Worm (Caenorhabditis elegans) whole organism, L1 larva: ENCODE results near the gene T21B6.3.

Experiments
- C16A3.4 ChIP-seq: fragments of 150-350 bp; optimal IDR thresholded peaks from 2 replicates; lab custom pipeline; 2014; ENCODE audit warnings: missing biosample characterization, missing genetic modification characterization
- F16B12.6 ChIP-seq: fragments of 150-350 bp; optimal IDR thresholded peaks from 2 replicates; lab custom pipeline; 2014; ENCODE audit warnings: missing biosample characterization, missing genetic modification characterization
- alr-1 ChIP-seq: fragments of 200-800 bp; sonication (Bioruptor generic); optimal IDR thresholded peaks from 2 replicates; lab custom pipeline; 2018; ENCODE audit warnings: borderline replicate concordance, mild to moderate bottlenecking, missing genetic modification characterization, missing compliant biosample characterization
- aly-2 ChIP-seq: fragments of 150-350 bp; optimal IDR thresholded peaks from 2 replicates; lab custom pipeline; 2014; ENCODE audit warnings: missing biosample characterization, missing genetic modification characterization
- ama-1 ChIP-seq: fragments of 150-350 bp; optimal IDR thresholded peaks from 2 replicates; lab custom pipeline; 2014
- ceh-82 ChIP-seq, 3 experiments: fragments of 150-350 bp in 1 of 3; sonication (generic microtip) in 2 of 3; optimal IDR thresholded peaks; 2 replicates each; lab custom pipeline; 2014 to 2017; ENCODE audit warnings: missing biosample characterization in 3 of 3, missing genetic modification characterization in 3 of 3
- ceh-88 ChIP-seq: fragments of 200-800 bp; sonication (Bioruptor generic); IDR thresholded peaks from 2 replicates; pipeline ENCODE4 v1.3.6; 2022; ENCODE audit warnings: missing genetic modification characterization, missing compliant biosample characterization
- ceh-90 ChIP-seq: sonication (generic microtip); optimal IDR thresholded peaks from 2 replicates; lab custom pipeline; 2016; ENCODE audit warnings: missing genetic modification characterization, missing compliant biosample characterization
- ces-1 ChIP-seq: fragments of 150-350 bp; optimal IDR thresholded peaks from 2 replicates; lab custom pipeline; 2014; ENCODE audit warnings: missing biosample characterization, missing genetic modification reagents, missing genetic modification characterization
- dpl-1 ChIP-seq, 3 experiments: fragments of 150-350 bp in 2 of 3; sonication (generic microtip) in 1 of 3; optimal IDR thresholded peaks; 2 replicates each; lab custom pipeline; 2014 to 2017; ENCODE audit warnings: missing biosample characterization in 3 of 3, missing genetic modification characterization in 3 of 3, missing genetic modification reagents in 3 of 3
- dsc-1 ChIP-seq: sonication (generic microtip); optimal IDR thresholded peaks from 2 replicates; lab custom pipeline; 2016; ENCODE audit warnings: mild to moderate bottlenecking, missing genetic modification characterization, missing compliant biosample characterization
- efl-1 ChIP-seq, 4 experiments: fragments of 150-350 bp; optimal IDR thresholded peaks in 3 of 4; peaks in 1 of 4; 1 replicate in 1 of 4; 2 replicates in 3 of 4; lab custom pipeline; 2014; ENCODE audit warnings: missing biosample characterization in 2 of 4, missing genetic modification characterization in 2 of 4, missing genetic modification reagents in 2 of 4
- egl-27 ChIP-seq, 2 experiments: fragments of 150-350 bp in 1 of 2; sonication (generic microtip); optimal IDR thresholded peaks; 3 replicates each; lab custom pipeline; 2017 to 2018; ENCODE audit warnings: missing biosample characterization in 2 of 2, missing genetic modification characterization in 2 of 2, missing genetic modification reagents in 2 of 2
- elt-2 ChIP-seq: sonication (generic microtip); optimal IDR thresholded peaks from 2 replicates; lab custom pipeline; 2016; ENCODE audit warnings: missing genetic modification characterization, mild to moderate bottlenecking, inconsistent platforms, missing compliant biosample characterization, missing genetic modification reagents
- elt-3 ChIP-seq, 6 experiments: fragments of 150-350 bp in 1 of 6; sonication (generic microtip); optimal IDR thresholded peaks; 2 replicates each; lab custom pipeline; 2017 to 2018; ENCODE audit warnings: missing biosample characterization in 6 of 6, missing genetic modification characterization in 6 of 6, inconsistent platforms in 1 of 6
- fkh-10 ChIP-seq: sonication (generic microtip); optimal IDR thresholded peaks from 2 replicates; lab custom pipeline; 2017; ENCODE audit warnings: missing biosample characterization, missing genetic modification reagents, missing genetic modification characterization
- fkh-4 ChIP-seq: sonication (generic microtip); optimal IDR thresholded peaks from 2 replicates; lab custom pipeline; 2016; ENCODE audit warnings: missing compliant biosample characterization, missing genetic modification characterization, borderline replicate concordance
- fkh-8 ChIP-seq: sonication (generic microtip); optimal IDR thresholded peaks from 2 replicates; lab custom pipeline; 2016; ENCODE audit warnings: mild to moderate bottlenecking, missing genetic modification characterization, missing compliant biosample characterization
- fos-1 ChIP-seq: fragments of 150-350 bp; optimal IDR thresholded peaks from 2 replicates; lab custom pipeline; 2014; ENCODE audit warnings: missing biosample characterization, missing genetic modification characterization
- grh-1 ChIP-seq: fragments of 200-800 bp; sonication (Bioruptor generic); IDR thresholded peaks from 2 replicates; pipeline ENCODE4 v1.3.6; 2022; ENCODE audit warnings: missing genetic modification reagents, missing genetic modification characterization, missing compliant biosample characterization
- hlh-4 ChIP-seq: sonication (generic microtip); optimal IDR thresholded peaks from 2 replicates; lab custom pipeline; 2016; ENCODE audit warnings: mild to moderate bottlenecking, missing genetic modification characterization, missing compliant biosample characterization
- irx-1 ChIP-seq: sonication (generic microtip); optimal IDR thresholded peaks from 2 replicates; lab custom pipeline; 2016; ENCODE audit warnings: missing genetic modification characterization, missing compliant biosample characterization
- isw-1 ChIP-seq: fragments of 200-800 bp; sonication (Bioruptor generic); IDR thresholded peaks from 2 replicates; pipeline ENCODE4 v1.3.6; 2022; ENCODE audit warnings: missing genetic modification characterization, missing compliant biosample characterization
- lin-13 ChIP-seq: fragments of 150-350 bp; optimal IDR thresholded peaks from 2 replicates; lab custom pipeline; 2014; ENCODE audit warnings: missing biosample characterization, missing genetic modification reagents, missing genetic modification characterization
- lin-14 ChIP-seq: fragments of 200-800 bp; sonication (Bioruptor generic); optimal IDR thresholded peaks from 2 replicates; lab custom pipeline; 2018; ENCODE audit warnings: mild to moderate bottlenecking, missing genetic modification characterization, moderate library complexity, missing compliant biosample characterization
- lin-35 ChIP-seq, 2 experiments: fragments of 150-350 bp; optimal IDR thresholded peaks; 2 replicates each; lab custom pipeline; 2014; ENCODE audit warnings: missing biosample characterization in 2 of 2, missing genetic modification characterization in 2 of 2, missing genetic modification reagents in 2 of 2
- lir-3 ChIP-seq: sonication (generic microtip); optimal IDR thresholded peaks from 2 replicates; lab custom pipeline; 2016; ENCODE audit warnings: mild to moderate bottlenecking, missing genetic modification characterization, moderate library complexity, missing compliant biosample characterization; ENCODE audit not compliant: poor library complexity
- lsy-2 ChIP-seq, 2 experiments: fragments of 150-350 bp; optimal IDR thresholded peaks; 2 replicates each; lab custom pipeline; 2014; ENCODE audit warnings: missing biosample characterization in 2 of 2, missing genetic modification characterization in 2 of 2
- mdl-1 ChIP-seq, 2 experiments: fragments of 150-350 bp; optimal IDR thresholded peaks; 2 replicates each; lab custom pipeline; 2014 to 2017; ENCODE audit warnings: missing biosample characterization in 2 of 2, missing genetic modification characterization in 2 of 2, inconsistent platforms in 1 of 2
- mef-2 ChIP-seq: fragments of 150-350 bp; optimal IDR thresholded peaks from 2 replicates; lab custom pipeline; 2014; ENCODE audit warnings: missing biosample characterization, missing genetic modification characterization
- mep-1 ChIP-seq: fragments of 150-350 bp; optimal IDR thresholded peaks from 2 replicates; lab custom pipeline; 2014; ENCODE audit warnings: missing biosample characterization, missing genetic modification characterization
- nhr-11 ChIP-seq: fragments of 150-350 bp; optimal IDR thresholded peaks from 2 replicates; lab custom pipeline; 2014; ENCODE audit warnings: missing biosample characterization, missing genetic modification characterization
- nhr-19 ChIP-seq: fragments of 200-800 bp; sonication (Bioruptor generic); conservative IDR thresholded peaks from 2 replicates; pipeline ENCODE4 v1.3.6; 2022; ENCODE audit warnings: missing genetic modification characterization, missing compliant biosample characterization
- nhr-20 ChIP-seq: sonication (generic microtip); optimal IDR thresholded peaks from 2 replicates; lab custom pipeline; 2016; ENCODE audit warnings: mild to moderate bottlenecking, missing genetic modification characterization, missing compliant biosample characterization
- nhr-47 ChIP-seq: sonication (generic microtip); optimal IDR thresholded peaks from 2 replicates; lab custom pipeline; 2016; ENCODE audit warnings: mild to moderate bottlenecking, missing genetic modification characterization, moderate library complexity, missing compliant biosample characterization
- nhr-71 ChIP-seq: sonication (generic microtip); optimal IDR thresholded peaks from 2 replicates; lab custom pipeline; 2016; ENCODE audit warnings: mild to moderate bottlenecking, missing genetic modification characterization, moderate library complexity, missing compliant biosample characterization
- nhr-77 ChIP-seq: fragments of 150-350 bp; optimal IDR thresholded peaks from 2 replicates; lab custom pipeline; 2014; ENCODE audit warnings: missing biosample characterization, missing genetic modification characterization
- nhr-84 ChIP-seq: sonication (generic microtip); optimal IDR thresholded peaks from 2 replicates; lab custom pipeline; 2017; ENCODE audit warnings: missing biosample characterization, missing genetic modification characterization
- nhr-85 ChIP-seq: sonication (generic microtip); peaks from one replicate; lab custom pipeline; 2016; ENCODE audit warnings: missing genetic modification characterization, inconsistent platforms, missing compliant biosample characterization
- nhr-90 ChIP-seq: sonication (generic microtip); optimal IDR thresholded peaks from 2 replicates; lab custom pipeline; 2016; ENCODE audit warnings: mild to moderate bottlenecking, missing genetic modification characterization, missing compliant biosample characterization; ENCODE audit not compliant: poor library complexity
- pag-3 ChIP-seq: sonication (generic microtip); optimal IDR thresholded peaks from 2 replicates; lab custom pipeline; 2017; ENCODE audit warnings: missing genetic modification characterization, mild to moderate bottlenecking, missing compliant biosample characterization, antibody characterized with exemption, borderline replicate concordance; ENCODE audit not compliant: insufficient read depth
- rnt-1 ChIP-seq: sonication (generic microtip); optimal IDR thresholded peaks from 2 replicates; lab custom pipeline; 2016; ENCODE audit warnings: mild to moderate bottlenecking, missing genetic modification characterization, moderate library complexity, missing compliant biosample characterization
- skn-1 ChIP-seq: fragments of 150-350 bp; optimal IDR thresholded peaks from 2 replicates; lab custom pipeline; 2014; ENCODE audit warnings: missing biosample characterization, missing genetic modification characterization
- snu-23 ChIP-seq: sonication (generic microtip); optimal IDR thresholded peaks from 2 replicates; lab custom pipeline; 2016; ENCODE audit warnings: missing genetic modification characterization, missing compliant biosample characterization
- sup-37 ChIP-seq: fragments of 200-800 bp; sonication (Bioruptor generic); optimal IDR thresholded peaks from 2 replicates; lab custom pipeline; 2018; ENCODE audit warnings: mild to moderate bottlenecking, missing genetic modification characterization, missing compliant biosample characterization
- swsn-7 ChIP-seq: sonication (generic microtip); optimal IDR thresholded peaks from 2 replicates; lab custom pipeline; 2016; ENCODE audit warnings: missing genetic modification characterization, missing compliant biosample characterization
- tbx-2 ChIP-seq: sonication (generic microtip); optimal IDR thresholded peaks from 2 replicates; lab custom pipeline; 2016; ENCODE audit warnings: missing genetic modification characterization, missing compliant biosample characterization
- unc-130 ChIP-seq: fragments of 150-350 bp; optimal IDR thresholded peaks from 2 replicates; lab custom pipeline; 2017; ENCODE audit warnings: missing biosample characterization, missing genetic modification characterization, inconsistent platforms
- unc-30 ChIP-seq: sonication (generic microtip); optimal IDR thresholded peaks from 2 replicates; lab custom pipeline; 2017; ENCODE audit warnings: missing biosample characterization, missing genetic modification characterization
- xbp-1 ChIP-seq: sonication (generic microtip); optimal IDR thresholded peaks from 2 replicates; lab custom pipeline; 2016; ENCODE audit warnings: missing genetic modification characterization, missing compliant biosample characterization

Gene T21B6.3

ce11 chrX:10900952-10901351 is 47.8 kb downstream of the T21B6.3 start:
- TF ChIP-seq nhr-77 (tag; lab: Kevin White, UChicago) (peak; percentile 64), unc-130 (tag; lab: Kevin White, UChicago) (peak; percentile 26), nhr-90 (tag; lab: Kevin White, UChicago) (peak; percentile 25), isw-1 (no peak), elt-2 (tag; lab: Kevin White, UChicago) (no peak), swsn-7 (peak; percentile 57), grh-1 (no peak), C16A3.4 (peak; percentile 32), ama-1 (lab: Kevin White, UChicago) (no peak), sup-37 (no peak), alr-1 (tag; lab: Kevin White, UChicago) (no peak), ceh-88 (GFP tag; lab: Robert Waterston, UW) (no peak), nhr-84 (tag; lab: Kevin White, UChicago) (no peak), mep-1 (tag; lab: Kevin White, UChicago) (peak; percentile 80), nhr-11 (no peak), mdl-1 (tag; optimal IDR thresholded peaks at IDR 0.05; lab: Kevin White, UChicago) (peak in 1 of 2 experiments; percentile 61), ces-1 (GFP tag; lab: Kevin White, UChicago) (no peak), mef-2 (tag; lab: Kevin White, UChicago) (peak; percentile 14), ceh-90 (tag; lab: Kevin White, UChicago) (no peak), nhr-85 (tag; lab: Kevin White, UChicago) (peak; percentile 74), lir-3 (tag; lab: Kevin White, UChicago) (peak; percentile 22), lsy-2 (tag; optimal IDR thresholded peaks at IDR 0.05; lab: Kevin White, UChicago) (peak; percentile 37 to 75), F16B12.6 (tag; lab: Kevin White, UChicago) (peak; percentile 30), nhr-47 (tag; lab: Kevin White, UChicago) (peak; percentile 59), nhr-71 (tag; lab: Kevin White, UChicago) (peak; percentile 82), irx-1 (tag; lab: Kevin White, UChicago) (peak; percentile 37), rnt-1 (peak; percentile 66), lin-14 (GFP tag; lab: Kevin White, UChicago) (peak; percentile 99), xbp-1 (tag; lab: Kevin White, UChicago) (peak; percentile 23), fos-1 (tag; lab: Kevin White, UChicago) (peak; percentile 32), efl-1 (optimal IDR thresholded peaks at IDR 0.05; lab: Kevin White, UChicago) (peak; percentile 32 to 55), efl-1 (GFP tag; optimal IDR thresholded peaks at IDR 0.05 in 1 of 2; lab: Kevin White, UChicago) (no peak), unc-30 (tag; lab: Kevin White, UChicago) (no peak), egl-27 (tag; optimal IDR thresholded peaks at IDR 0.05; lab: Kevin White, UChicago) (peak; percentile 6 to 17), pag-3 (tag; lab: Kevin White, UChicago) (peak; percentile 8), lin-35 (GFP tag; optimal IDR thresholded peaks at IDR 0.05; lab: Kevin White, UChicago) (peak; percentile 13 to 54), fkh-8 (peak; percentile 63), lin-13 (GFP tag; lab: Kevin White, UChicago) (peak; percentile 7), dpl-1 (GFP tag; optimal IDR thresholded peaks at IDR 0.05; lab: Kevin White, UChicago) (peak in 2 of 3 experiments; percentile 5 to 19), hlh-4 (tag; lab: Kevin White, UChicago) (no peak), aly-2 (tag; lab: Kevin White, UChicago) (no peak), fkh-10 (GFP tag; lab: Kevin White, UChicago) (peak; percentile 81), ceh-82 (tag; optimal IDR thresholded peaks at IDR 0.05; lab: Kevin White, UChicago) (peak in 2 of 3 experiments; percentile 59 to 77), elt-3 (tag; optimal IDR thresholded peaks at IDR 0.05; lab: Kevin White, UChicago) (peak in 4 of 6 experiments; percentile 31 to 73 (median 41)), fkh-4 (tag; lab: Kevin White, UChicago) (no peak), nhr-20 (peak; percentile 69), snu-23 (GFP tag; lab: Kevin White, UChicago) (peak; percentile 74), dsc-1 (peak; percentile 58), nhr-19 (GFP tag; lab: Robert Waterston, UW) (peak; percentile 62), tbx-2 (tag; lab: Kevin White, UChicago) (peak; percentile 59), skn-1 (tag; lab: Kevin White, UChicago) (peak; percentile 41)
- TF ChIP-seq, all 84 proteins: peak for 35
